Worm (Caenorhabditis elegans) whole organism, L1 larva: Measurements from ENCODE around the gene sumv-1.

ENCODE experiments used
- dsc-1 ChIP-seq: sonication (generic microtip); optimal IDR thresholded peaks from 2 replicates; lab custom pipeline; 2016; ENCODE audit warnings: mild to moderate bottlenecking, missing genetic modification characterization, missing compliant biosample characterization
- irx-1 ChIP-seq: sonication (generic microtip); optimal IDR thresholded peaks from 2 replicates; lab custom pipeline; 2016; ENCODE audit warnings: missing genetic modification characterization, missing compliant biosample characterization
- mdl-1 ChIP-seq, 2 experiments: fragments of 150-350 bp; optimal IDR thresholded peaks; 2 replicates each; lab custom pipeline; 2014 to 2017; ENCODE audit warnings: missing biosample characterization in 2 of 2, missing genetic modification characterization in 2 of 2, inconsistent platforms in 1 of 2
- snpc-4 ChIP-seq: fragments of 150-350 bp; optimal IDR thresholded peaks from 2 replicates; lab custom pipeline; 2014; ENCODE audit warnings: missing biosample characterization, missing genetic modification characterization

DNA sequence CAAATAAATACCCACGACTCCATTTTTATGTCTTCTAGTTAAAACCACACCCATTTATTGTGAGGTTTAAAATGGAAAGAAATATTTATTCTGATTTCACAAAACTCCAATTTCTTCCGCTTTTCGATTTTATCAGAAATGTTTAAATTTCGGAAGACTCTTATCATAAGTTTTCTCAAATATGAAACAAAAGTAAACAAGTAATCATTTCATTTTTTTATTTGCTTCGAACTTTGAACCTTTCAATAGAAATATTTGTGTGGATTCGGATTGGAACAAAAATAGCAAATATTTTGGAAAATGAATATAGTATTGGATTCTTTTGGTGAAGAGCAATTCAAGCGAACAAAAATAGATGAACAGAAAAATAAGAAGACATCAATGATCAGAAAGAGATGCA lies 32.2 kb downstream of the sumv-1 start:
- TF ChIP-seq snpc-4 (tag; lab: Kevin White, UChicago), result no peak
- TF ChIP-seq irx-1 (tag; lab: Kevin White, UChicago), result no peak
- TF ChIP-seq dsc-1 (tag; lab: Kevin White, UChicago), result no peak
- TF ChIP-seq mdl-1 (tag; optimal IDR thresholded peaks at IDR 0.05; lab: Kevin White, UChicago), result no peak
